Worm (Caenorhabditis elegans): ENCODE results near the gene C15F1.8.

C15F1.8 gene

ce11 chrII:6928416-6928815, 49.2 kb downstream of the C15F1.8 start, which contains the start of gene flcn-1:
Gene flcn-1 (plus strand): TSS chrII:6928763.
- TF ChIP-seq snpc-4 (tag; optimal IDR thresholded peaks at IDR 0.05) (peak; percentile 43), ceh-9 (tag; optimal IDR thresholded peaks at IDR 0.05) (no peak), nhr-25 (tag; optimal IDR thresholded peaks at IDR 0.05) (no peak), ztf-11 (tag; optimal IDR thresholded peaks at IDR 0.05) (no peak), ama-1 (optimal IDR thresholded peaks at IDR 0.05) (no peak), nhr-237 (tag; optimal IDR thresholded peaks at IDR 0.05) (no peak), elt-1 (tag; optimal IDR thresholded peaks at IDR 0.05) (no peak), nhr-28 (tag; optimal IDR thresholded peaks at IDR 0.05) (no peak), aly-2 (tag; optimal IDR thresholded peaks at IDR 0.05) (no peak), pha-4 (tag; optimal IDR thresholded peaks at IDR 0.05) (peak; percentile 47), elt-2 (tag; optimal IDR thresholded peaks at IDR 0.05) (peak; percentile 50), sea-2 (GFP tag; optimal IDR thresholded peaks at IDR 0.05) (no peak), pqm-1 (tag; optimal IDR thresholded peaks at IDR 0.05) (peak; percentile 2), R02D3.7 (tag; optimal IDR thresholded peaks at IDR 0.05) (no peak), lsy-12 (tag; optimal IDR thresholded peaks at IDR 0.05) (peak; percentile 3), hmg-11 (tag; optimal IDR thresholded peaks at IDR 0.05) (peak; percentile 64), fkh-2 (tag; optimal IDR thresholded peaks at IDR 0.05) (no peak), nfya-1 (tag; optimal IDR thresholded peaks at IDR 0.05; ENCODE audit: insufficient read depth) (peak; percentile 57), ceh-82 (tag; optimal IDR thresholded peaks at IDR 0.05) (no peak), tbx-2 (tag; optimal IDR thresholded peaks at IDR 0.05) (no peak), jun-1 (tag; optimal IDR thresholded peaks at IDR 0.05) (no peak), elt-3 (tag; optimal IDR thresholded peaks at IDR 0.05) (no peak)

ce11 chrII:6927603-6928002, 50.0 kb downstream of the C15F1.8 start, which contains the start of gene F22D3.4:
Gene F22D3.4 (minus strand): TSS chrII:6927603.
- TF ChIP-seq elt-2 (tag; optimal IDR thresholded peaks at IDR 0.05) (peak; percentile 21), mdl-1 (tag; optimal IDR thresholded peaks at IDR 0.05) (no peak)

ce11 chrII:6927034-6927433, 50.6 kb downstream of the C15F1.8 start:
- TF ChIP-seq ama-1 (optimal IDR thresholded peaks at IDR 0.05) (no peak), mml-1 (tag; optimal IDR thresholded peaks at IDR 0.05) (no peak), lsy-12 (tag; optimal IDR thresholded peaks at IDR 0.05) (no peak), elt-2 (tag; optimal IDR thresholded peaks at IDR 0.05) (no peak), ztf-11 (tag; optimal IDR thresholded peaks at IDR 0.05) (no peak), unc-62 (GFP tag; optimal IDR thresholded peaks at IDR 0.05) (no peak), nhr-28 (tag; optimal IDR thresholded peaks at IDR 0.05) (no peak), ztf-4 (tag; optimal IDR thresholded peaks at IDR 0.05) (no peak), ceh-16 (tag; optimal IDR thresholded peaks at IDR 0.05) (no peak), nfya-1 (tag; optimal IDR thresholded peaks at IDR 0.05; ENCODE audit: insufficient read depth) (no peak)

ce11 chrII:6926488-6926887, 51.1 kb downstream of the C15F1.8 start:
- TF ChIP-seq zag-1 (tag; optimal IDR thresholded peaks at IDR 0.05): no peak
- no peak for TF ChIP-seq aly-2 (tag; optimal IDR thresholded peaks at IDR 0.05)
- TF ChIP-seq nhr-76 (tag; optimal IDR thresholded peaks at IDR 0.05): no peak
- peak; percentile 37 for TF ChIP-seq fos-1 (tag; optimal IDR thresholded peaks at IDR 0.05)
- no peak for TF ChIP-seq nhr-43 (tag; optimal IDR thresholded peaks at IDR 0.05; ENCODE audit: poor library complexity, severe bottlenecking)
- no peak for TF ChIP-seq eor-1 (tag; optimal IDR thresholded peaks at IDR 0.05)
- peak; percentile 23 for TF ChIP-seq R02D3.7 (tag; optimal IDR thresholded peaks at IDR 0.05)
- TF ChIP-seq nhr-28 (tag; optimal IDR thresholded peaks at IDR 0.05): no peak
- TF ChIP-seq unc-62 (GFP tag; optimal IDR thresholded peaks at IDR 0.05): peak; percentile 6
- peak; percentile 79 for TF ChIP-seq skn-1 (tag; optimal IDR thresholded peaks at IDR 0.05)
- no peak for TF ChIP-seq nhr-11 (tag; optimal IDR thresholded peaks at IDR 0.05)
- TF ChIP-seq nhr-25 (tag; optimal IDR thresholded peaks at IDR 0.05): peak; percentile 37
- TF ChIP-seq ama-1 (optimal IDR thresholded peaks at IDR 0.05): no peak
- peak; percentile 38 for TF ChIP-seq lin-15B (tag; optimal IDR thresholded peaks at IDR 0.05)
- no peak for TF ChIP-seq nhr-67 (tag; optimal IDR thresholded peaks at IDR 0.05)
- peak; percentile 86 for TF ChIP-seq hmg-11 (tag; optimal IDR thresholded peaks at IDR 0.05)
- no peak for TF ChIP-seq ceh-16 (tag; optimal IDR thresholded peaks at IDR 0.05)
- peak; percentile 42 for TF ChIP-seq ceh-28 (tag; optimal IDR thresholded peaks at IDR 0.05)
- no peak for TF ChIP-seq ZK546.5 (tag; optimal IDR thresholded peaks at IDR 0.05)
- TF ChIP-seq unc-39 (tag; optimal IDR thresholded peaks at IDR 0.05): no peak
- no peak for TF ChIP-seq nhr-12 (tag; optimal IDR thresholded peaks at IDR 0.05)
- TF ChIP-seq ceh-82 (tag; optimal IDR thresholded peaks at IDR 0.05): no peak
- TF ChIP-seq ztf-4 (tag; optimal IDR thresholded peaks at IDR 0.05): no peak
- peak; percentile 92 for TF ChIP-seq elt-2 (tag; optimal IDR thresholded peaks at IDR 0.05)
- TF ChIP-seq lin-39 (tag; optimal IDR thresholded peaks at IDR 0.05): peak; percentile 60
- peak; percentile 48 for TF ChIP-seq tbx-2 (tag; optimal IDR thresholded peaks at IDR 0.05)
- peak; percentile 79 for TF ChIP-seq nfya-1 (tag; optimal IDR thresholded peaks at IDR 0.05; ENCODE audit: insufficient read depth)
- TF ChIP-seq nhr-77 (tag; optimal IDR thresholded peaks at IDR 0.05): no peak
- TF ChIP-seq sea-2 (GFP tag; optimal IDR thresholded peaks at IDR 0.05): no peak
- peak; percentile 44 for TF ChIP-seq fkh-10 (GFP tag; optimal IDR thresholded peaks at IDR 0.05)
- TF ChIP-seq mdl-1 (tag; optimal IDR thresholded peaks at IDR 0.05): peak; percentile 62
- no peak for TF ChIP-seq daf-12 (tag; optimal IDR thresholded peaks at IDR 0.05)
- TF ChIP-seq elt-1 (tag; optimal IDR thresholded peaks at IDR 0.05): no peak
- TF ChIP-seq egl-5 (tag; optimal IDR thresholded peaks at IDR 0.05): no peak
- peak; percentile 59 for TF ChIP-seq egl-27 (tag; optimal IDR thresholded peaks at IDR 0.05)
- peak; percentile 33 for TF ChIP-seq lsy-12 (tag; optimal IDR thresholded peaks at IDR 0.05)

Measured in whole organism, L3 larva.